Worm (Caenorhabditis elegans): ENCODE data around the gene prdm-14.

The prdm-14 gene

DNA sequence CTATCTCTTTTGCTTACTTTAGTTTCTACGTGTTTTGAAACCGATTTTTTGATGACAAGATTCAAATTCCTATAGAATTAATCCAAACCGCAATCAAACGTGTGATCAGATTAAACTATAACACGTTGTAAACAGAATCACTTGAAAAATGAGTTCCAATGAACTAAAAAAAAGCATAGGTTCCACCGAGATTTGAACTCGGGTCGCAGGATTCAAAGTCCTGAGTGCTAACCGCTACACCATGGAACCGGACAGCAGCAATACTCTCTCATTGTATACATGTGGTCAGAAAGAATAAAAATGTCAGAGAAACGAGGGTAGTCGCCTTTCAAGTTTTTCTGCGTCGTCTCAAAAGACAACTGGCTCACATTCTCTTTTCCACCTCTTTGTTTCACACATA is 45.4 kb downstream of the prdm-14 start (continued):
- TF ChIP-seq nhr-19 (GFP tag; conservative IDR thresholded peaks at IDR 0.05) (peak; percentile 73), mab-9 (GFP tag; IDR thresholded peaks at IDR 0.05) (no peak), elt-2 (tag; optimal IDR thresholded peaks at IDR 0.05) (peak; percentile 15), nhr-28 (tag; optimal IDR thresholded peaks at IDR 0.05) (no peak), lin-39 (tag; optimal IDR thresholded peaks at IDR 0.05) (peak; percentile 10), mep-1 (tag; optimal IDR thresholded peaks at IDR 0.05) (peak; percentile 63), Y116A8C.19 (tag; optimal IDR thresholded peaks at IDR 0.05; ENCODE audit: borderline replicate concordance) (no peak), fos-1 (tag; optimal IDR thresholded peaks at IDR 0.05) (peak; percentile 59), nhr-85 (tag) (peak; percentile 39), ces-1 (GFP tag; optimal IDR thresholded peaks at IDR 0.05) (no peak), nhr-84 (tag; optimal IDR thresholded peaks at IDR 0.05) (no peak), nhr-11 (tag; optimal IDR thresholded peaks at IDR 0.05) (no peak), tlp-1 (tag; optimal IDR thresholded peaks at IDR 0.05) (no peak), lsy-2 (tag; optimal IDR thresholded peaks at IDR 0.05) (peak; percentile 29 to 60), dpl-1 (GFP tag; optimal IDR thresholded peaks at IDR 0.05) (peak in 1 of 3 experiments; percentile 9), C16A3.4 (tag; optimal IDR thresholded peaks at IDR 0.05) (peak; percentile 53), ztf-4 (tag; optimal IDR thresholded peaks at IDR 0.05) (no peak), zag-1 (tag; optimal IDR thresholded peaks at IDR 0.05) (no peak), rnt-1 (tag; optimal IDR thresholded peaks at IDR 0.05) (peak; percentile 77), sptf-1 (tag; optimal IDR thresholded peaks at IDR 0.05) (no peak), nhr-71 (tag; optimal IDR thresholded peaks at IDR 0.05) (peak; percentile 76), lin-13 (GFP tag; optimal IDR thresholded peaks at IDR 0.05) (peak; percentile 23), sup-37 (GFP tag; optimal IDR thresholded peaks at IDR 0.05) (no peak), lin-14 (GFP tag; optimal IDR thresholded peaks at IDR 0.05) (peak; percentile 63), xbp-1 (tag; optimal IDR thresholded peaks at IDR 0.05) (peak; percentile 51), fkh-10 (GFP tag; optimal IDR thresholded peaks at IDR 0.05) (peak; percentile 30), mef-2 (tag; optimal IDR thresholded peaks at IDR 0.05) (no peak), skn-1 (tag; optimal IDR thresholded peaks at IDR 0.05) (peak; percentile 10), unc-98 (GFP tag; IDR thresholded peaks at IDR 0.05) (no peak), nhr-20 (tag; optimal IDR thresholded peaks at IDR 0.05) (peak; percentile 53), efl-3 (GFP tag; optimal IDR thresholded peaks at IDR 0.05) (no peak), alr-1 (tag; optimal IDR thresholded peaks at IDR 0.05; ENCODE audit: borderline replicate concordance) (no peak), nhr-76 (tag; optimal IDR thresholded peaks at IDR 0.05) (no peak), pag-3 (tag; optimal IDR thresholded peaks at IDR 0.05; ENCODE audit: borderline replicate concordance, insufficient read depth) (no peak), unc-30 (tag; optimal IDR thresholded peaks at IDR 0.05) (no peak), ceh-63 (GFP tag; optimal IDR thresholded peaks at IDR 0.05) (no peak), tbx-2 (tag; optimal IDR thresholded peaks at IDR 0.05) (peak; percentile 6)

ce11 chrX:9091873-9092272 is 45.9 kb downstream of the prdm-14 start:
- TF ChIP-seq efl-1 (optimal IDR thresholded peaks at IDR 0.05) (no peak), efl-1 (GFP tag; optimal IDR thresholded peaks at IDR 0.05 in 1 of 2) (peak in 1 of 2 experiments; percentile 84), mdl-1 (tag; optimal IDR thresholded peaks at IDR 0.05) (peak in 1 of 2 experiments; percentile 14), nhr-71 (tag; optimal IDR thresholded peaks at IDR 0.05) (no peak)

DNA sequence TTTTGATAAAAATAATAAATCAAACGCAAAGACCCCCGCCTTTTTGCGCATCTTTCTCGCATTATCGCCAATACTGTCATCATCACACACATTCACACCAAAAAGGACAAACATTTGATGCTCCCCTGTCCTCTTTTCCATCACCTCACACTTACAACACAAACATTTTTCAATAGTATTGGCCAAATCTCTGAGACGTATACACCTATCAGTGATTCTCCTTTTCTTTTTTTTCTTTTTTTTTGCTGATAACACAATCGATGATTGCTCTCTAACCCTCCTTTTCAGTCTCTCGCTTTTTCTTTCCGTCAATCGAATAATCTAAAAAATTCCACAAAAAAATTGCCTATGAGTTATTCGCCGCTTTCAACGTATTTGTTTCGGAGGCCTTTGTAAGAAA is 50.8 kb downstream of the prdm-14 start:
- TF ChIP-seq unc-62 (GFP tag; optimal IDR thresholded peaks at IDR 0.05) (no peak), nhr-12 (tag; optimal IDR thresholded peaks at IDR 0.05) (no peak), elt-2 (tag; optimal IDR thresholded peaks at IDR 0.05) (peak; percentile 62), lin-14 (GFP tag; optimal IDR thresholded peaks at IDR 0.05) (peak; percentile 8), lin-35 (GFP tag; optimal IDR thresholded peaks at IDR 0.05) (peak in 1 of 2 experiments; percentile 16), dpl-1 (GFP tag; optimal IDR thresholded peaks at IDR 0.05) (no peak)
